Worm (Caenorhabditis elegans) whole organism, late embryonic: ENCODE results near the gene taf-8.

Source experiments
- che-1 ChIP-seq: sonication (generic microtip); optimal IDR thresholded peaks from 2 replicates; lab custom pipeline; 2016; ENCODE audit warnings: mild to moderate bottlenecking, missing genetic modification characterization, missing compliant biosample characterization
- elt-2 ChIP-seq: sonication (generic microtip); optimal IDR thresholded peaks from 2 replicates; lab custom pipeline; 2016; ENCODE audit warnings: missing genetic modification reagents, missing genetic modification characterization, missing compliant biosample characterization
- ets-4 ChIP-seq: sonication (generic microtip); optimal IDR thresholded peaks from 2 replicates; lab custom pipeline; 2016; ENCODE audit warnings: missing genetic modification characterization, missing compliant biosample characterization
- hlh-13 ChIP-seq: fragments of 200-800 bp; sonication (Bioruptor generic); optimal IDR thresholded peaks from 2 replicates; lab custom pipeline; 2018; ENCODE audit warnings: mild to moderate bottlenecking, missing genetic modification characterization, missing compliant biosample characterization
- nhr-11 ChIP-seq: fragments of 150-350 bp; optimal IDR thresholded peaks from 2 replicates; lab custom pipeline; 2014; ENCODE audit warnings: missing biosample characterization, missing genetic modification characterization
- pqm-1 ChIP-seq: sonication (generic microtip); optimal IDR thresholded peaks from 2 replicates; lab custom pipeline; 2016; ENCODE audit warnings: missing genetic modification characterization, missing compliant biosample characterization
- rnt-1 ChIP-seq: sonication (generic microtip); optimal IDR thresholded peaks from 2 replicates; lab custom pipeline; 2016; ENCODE audit warnings: missing genetic modification characterization, missing compliant biosample characterization
- tbx-2 ChIP-seq: sonication (generic microtip); optimal IDR thresholded peaks from 2 replicates; lab custom pipeline; 2016; ENCODE audit warnings: missing genetic modification characterization, missing compliant biosample characterization
- unc-3 ChIP-seq, 2 experiments: fragments of 200-800 bp in 1 of 2; sonication (Bioruptor generic) in 1 of 2; sonication (generic microtip) in 1 of 2; conservative IDR thresholded peaks in 1 of 2; optimal IDR thresholded peaks in 1 of 2; 2 replicates each; pipeline versions ENCODE4 v1.3.6 to Lab custom; 2016 to 2022; ENCODE audit warnings: missing compliant biosample characterization in 2 of 2, missing genetic modification characterization in 2 of 2, missing genetic modification reagents in 1 of 2

- TF ChIP-seq hlh-13 (GFP tag; lab: Kevin White, UChicago) (no peak), unc-3 (GFP tag; conservative IDR thresholded peaks at IDR 0.05; lab: Robert Waterston, UW) (no peak), unc-3 (tag; optimal IDR thresholded peaks at IDR 0.05; lab: Kevin White, UChicago) (no peak), tbx-2 (tag; lab: Kevin White, UChicago) (no peak), elt-2 (tag; lab: Kevin White, UChicago) (no peak), ets-4 (tag; lab: Kevin White, UChicago) (no peak), nhr-11 (tag; lab: Kevin White, UChicago) (peak; percentile 67), rnt-1 (tag; lab: Kevin White, UChicago) (no peak), pqm-1 (tag; lab: Kevin White, UChicago) (no peak), che-1 (tag; lab: Kevin White, UChicago) (no peak)
Observed at ce11 chrII:9619995-9620535, 49.1 kb upstream of the taf-8 start.
